Worm (Caenorhabditis elegans): ENCODE data around the gene srj-50.

Gene srj-50

ce11 chrV:2857842-2858241, 25.1 kb downstream of the srj-50 start, which contains the start of gene srj-55:
TSS of gene srj-55 (minus strand) at chrV:2857942.
- TF ChIP-seq F26F4.8 (GFP tag; conservative IDR thresholded peaks at IDR 0.05), result no peak
- no peak for TF ChIP-seq nhr-111 (GFP tag; optimal IDR thresholded peaks at IDR 0.05)
- no peak for TF ChIP-seq lsy-2 (tag; optimal IDR thresholded peaks at IDR 0.05)
- TF ChIP-seq egl-27 (tag; optimal IDR thresholded peaks at IDR 0.05), result no peak
- TF ChIP-seq daf-19 (GFP tag; conservative IDR thresholded peaks at IDR 0.05), result no peak
- TF ChIP-seq R02D3.7 (tag; optimal IDR thresholded peaks at IDR 0.05), result no peak
- no peak for TF ChIP-seq unc-39 (tag; optimal IDR thresholded peaks at IDR 0.05)
- TF ChIP-seq ceh-20 (GFP tag; IDR thresholded peaks at IDR 0.05), result no peak
- TF ChIP-seq hif-1 (tag; optimal IDR thresholded peaks at IDR 0.05), result no peak
- no peak for TF ChIP-seq dmd-6 (GFP tag; IDR thresholded peaks at IDR 0.05)
- no peak for TF ChIP-seq mes-2 (tag; optimal IDR thresholded peaks at IDR 0.05; ENCODE audit: poor library complexity, severe bottlenecking)
- TF ChIP-seq lin-1 (GFP tag; IDR thresholded peaks at IDR 0.05), result no peak
- TF ChIP-seq tra-1 (GFP tag; IDR thresholded peaks at IDR 0.05), result no peak
- no peak for TF ChIP-seq mep-1 (tag; optimal IDR thresholded peaks at IDR 0.05)
- no peak for TF ChIP-seq nhr-102 (tag; optimal IDR thresholded peaks at IDR 0.05)
- TF ChIP-seq zfp-3 (GFP tag; conservative IDR thresholded peaks at IDR 0.05), result no peak
- no peak for TF ChIP-seq rbr-2 (tag; optimal IDR thresholded peaks at IDR 0.05)

ce11 chrV:2859738-2860137, 27.0 kb downstream of the srj-50 start, which contains the start of gene srj-54:
TSS of gene srj-54 (minus strand) at chrV:2859838.
- peak in 1 of 2 experiments; percentile 74 for TF ChIP-seq unc-62 (GFP tag; optimal IDR thresholded peaks at IDR 0.05 in 1 of 2)
- TF ChIP-seq unc-62 (tag; optimal IDR thresholded peaks at IDR 0.05), result no peak
- TF ChIP-seq ZK337.2 (GFP tag; IDR thresholded peaks at IDR 0.05), result no peak
- no peak for TF ChIP-seq nhr-42 (GFP tag; IDR thresholded peaks at IDR 0.05)
- no peak for TF ChIP-seq lin-1 (GFP tag; IDR thresholded peaks at IDR 0.05)
- no peak for TF ChIP-seq dmd-6 (GFP tag; IDR thresholded peaks at IDR 0.05)
- no peak for TF ChIP-seq ztf-11 (tag; optimal IDR thresholded peaks at IDR 0.05)
- TF ChIP-seq zfp-3 (GFP tag; conservative IDR thresholded peaks at IDR 0.05), result no peak
- no peak for TF ChIP-seq mxl-2 (GFP tag; conservative IDR thresholded peaks at IDR 0.05)

- no peak for TF ChIP-seq R02D3.7 (tag; optimal IDR thresholded peaks at IDR 0.05)
- TF ChIP-seq ctbp-1 (GFP tag; IDR thresholded peaks at IDR 0.05), result no peak
- TF ChIP-seq lin-13 (GFP tag; optimal IDR thresholded peaks at IDR 0.05), result no peak
- TF ChIP-seq unc-62 (GFP tag; optimal IDR thresholded peaks at IDR 0.05 in 1 of 2), result peak in 1 of 2 experiments; percentile 17
- no peak for TF ChIP-seq unc-62 (tag; optimal IDR thresholded peaks at IDR 0.05)
- no peak for TF ChIP-seq pqm-1 (tag; optimal IDR thresholded peaks at IDR 0.05)
- no peak for TF ChIP-seq hlh-11 (tag; optimal IDR thresholded peaks at IDR 0.05)
- no peak for TF ChIP-seq lim-7 (GFP tag; IDR thresholded peaks at IDR 0.05)
- no peak for TF ChIP-seq F37D6.2 (tag; optimal IDR thresholded peaks at IDR 0.05)
- no peak for TF ChIP-seq ztf-7 (tag; optimal IDR thresholded peaks at IDR 0.05)
- TF ChIP-seq daf-8 (GFP tag; IDR thresholded peaks at IDR 0.05), result no peak
- no peak for TF ChIP-seq dpl-1 (GFP tag; optimal IDR thresholded peaks at IDR 0.05)
- no peak for TF ChIP-seq dmd-8 (GFP tag; IDR thresholded peaks at IDR 0.05)
- no peak for TF ChIP-seq daf-19 (GFP tag; conservative IDR thresholded peaks at IDR 0.05)
- peak; percentile 2 for TF ChIP-seq aha-1 (tag)
Measured at ce11 chrV:2861505-2861904, 28.7 kb downstream of the srj-50 start, which contains the start of gene srh-270. TSS of gene srh-270 (minus strand) at chrV:2861605.

ce11 chrV:2863033-2863432, 30.3 kb downstream of the srj-50 start, which contains the start of gene srh-272:
TSS of gene srh-272 (plus strand) at chrV:2863333.
- TF ChIP-seq F44E2.7 (GFP tag; IDR thresholded peaks at IDR 0.05) (no peak), zfp-2 (tag; optimal IDR thresholded peaks at IDR 0.05) (no peak), jun-1 (tag; optimal IDR thresholded peaks at IDR 0.05) (no peak), egl-43 (GFP tag; IDR thresholded peaks at IDR 0.05) (no peak), ama-1 (optimal IDR thresholded peaks at IDR 0.05) (no peak), dmd-8 (GFP tag; IDR thresholded peaks at IDR 0.05) (no peak), snpc-4 (tag; optimal IDR thresholded peaks at IDR 0.05) (no peak)
